Fruit fly (Drosophila melanogaster): ENCODE results near the gene Nmdmc.
A peak's percentile ranks its signal among the peaks of the same experiment; 100 is the strongest.

The Nmdmc gene

dm6 chr3R:9055119-9056105 lies 5.1 kb upstream of the Nmdmc start:
- TF ChIP-seq Abd-B (GFP tag; optimal IDR thresholded peaks at IDR 0.05): peak; percentile 90
- no peak for TF ChIP-seq z (GFP tag; IDR thresholded peaks at IDR 0.05)
- peak; percentile 96 for TF ChIP-seq Meics (GFP tag; optimal IDR thresholded peaks at IDR 0.05)
- TF ChIP-seq HLH54F (GFP tag; optimal IDR thresholded peaks at IDR 0.05): peak; percentile 73
- no peak for TF ChIP-seq vvl (GFP tag; IDR thresholded peaks at IDR 0.05)
- no peak for TF ChIP-seq CG7372 (GFP tag; IDR thresholded peaks at IDR 0.05)
- TF ChIP-seq CG3281 (GFP tag; optimal IDR thresholded peaks at IDR 0.05): peak; percentile 96
- TF ChIP-seq Dref (GFP tag; IDR thresholded peaks at IDR 0.05): no peak
- TF ChIP-seq Max (GFP tag; optimal IDR thresholded peaks at IDR 0.05): peak; percentile 86
- TF ChIP-seq ci (GFP tag; IDR thresholded peaks at IDR 0.05): no peak
- no peak for TF ChIP-seq CG3847 (GFP tag; IDR thresholded peaks at IDR 0.05)
- TF ChIP-seq CG4617 (GFP tag; optimal IDR thresholded peaks at IDR 0.05; ENCODE audit: borderline replicate concordance): peak; percentile 66
- no peak for TF ChIP-seq CG10959 (GFP tag; IDR thresholded peaks at IDR 0.05)
- peak; percentile 66 for TF ChIP-seq Atf-2 (GFP tag; optimal IDR thresholded peaks at IDR 0.05)
- TF ChIP-seq CG10267 (tag; optimal IDR thresholded peaks at IDR 0.05): peak; percentile 89
- TF ChIP-seq pum (GFP tag; optimal IDR thresholded peaks at IDR 0.05): peak; percentile 61
- TF ChIP-seq Dp (GFP tag; optimal IDR thresholded peaks at IDR 0.05): no peak
- TF ChIP-seq hbn (GFP tag; IDR thresholded peaks at IDR 0.05; ENCODE audit: partially characterized antibody): no peak
- TF ChIP-seq Myb (GFP tag; optimal IDR thresholded peaks at IDR 0.05): peak; percentile 48
- peak; percentile 76 for TF ChIP-seq CG18764 (GFP tag; optimal IDR thresholded peaks at IDR 0.05)
- no peak for TF ChIP-seq Mrtf (GFP tag; IDR thresholded peaks at IDR 0.05)
- TF ChIP-seq CG13894 (tag; optimal IDR thresholded peaks at IDR 0.05): peak; percentile 91
- peak; percentile 30 for TF ChIP-seq Sry-β (GFP tag; optimal IDR thresholded peaks at IDR 0.05)
- no peak for TF ChIP-seq CG14860 (GFP tag; IDR thresholded peaks at IDR 0.05; ENCODE audit: partially characterized antibody)
- no peak for TF ChIP-seq CG6175 (GFP tag; IDR thresholded peaks at IDR 0.05)
- peak; percentile 94 for TF ChIP-seq Oli (tag; optimal IDR thresholded peaks at IDR 0.05)
- peak; percentile 54 for TF ChIP-seq CG17186 (GFP tag; optimal IDR thresholded peaks at IDR 0.05)
- TF ChIP-seq CG43689 (GFP tag; IDR thresholded peaks at IDR 0.05): no peak
- TF ChIP-seq CG3726 (GFP tag; IDR thresholded peaks at IDR 0.05): no peak
- no peak for TF ChIP-seq da (GFP tag; optimal IDR thresholded peaks at IDR 0.05)
- peak; percentile 87 for TF ChIP-seq Dad (GFP tag; optimal IDR thresholded peaks at IDR 0.05)
- TF ChIP-seq Mes4 (GFP tag; optimal IDR thresholded peaks at IDR 0.05): peak; percentile 28
- TF ChIP-seq h (optimal IDR thresholded peaks at IDR 0.05): no peak
- no peak for TF ChIP-seq tna (GFP tag; IDR thresholded peaks at IDR 0.05; ENCODE audit: partially characterized antibody)
- peak; percentile 12 for TF ChIP-seq stwl (tag; optimal IDR thresholded peaks at IDR 0.05)
- peak; percentile 78 for TF ChIP-seq sug (tag; optimal IDR thresholded peaks at IDR 0.05)
- TF ChIP-seq CG10274 (GFP tag; optimal IDR thresholded peaks at IDR 0.05): peak; percentile 92
- peak; percentile 88 for TF ChIP-seq org-1 (GFP tag; optimal IDR thresholded peaks at IDR 0.05)
- TF ChIP-seq sc (optimal IDR thresholded peaks at IDR 0.05): no peak
- TF ChIP-seq sc (GFP tag; optimal IDR thresholded peaks at IDR 0.05): peak; percentile 79
- no peak for TF ChIP-seq cas (GFP tag; IDR thresholded peaks at IDR 0.05)
- TF ChIP-seq Fer3 (tag; optimal IDR thresholded peaks at IDR 0.05): peak; percentile 97
- TF ChIP-seq CG31441 (GFP tag; IDR thresholded peaks at IDR 0.05): no peak
- TF ChIP-seq CG14710 (tag; optimal IDR thresholded peaks at IDR 0.05): peak; percentile 91
- peak in 1 of 3 experiments; percentile 29 for TF ChIP-seq Stat92E (GFP tag; optimal IDR thresholded peaks at IDR 0.05)
- peak; percentile 50 for TF ChIP-seq CG16863 (GFP tag; optimal IDR thresholded peaks at IDR 0.05)
- TF ChIP-seq Aef1 (GFP tag; IDR thresholded peaks at IDR 0.05): no peak
- peak; percentile 94 for TF ChIP-seq Blimp-1 (GFP tag; optimal IDR thresholded peaks at IDR 0.05)
- TF ChIP-seq Dip2 (GFP tag; IDR thresholded peaks at IDR 0.05): no peak
- TF ChIP-seq yki (optimal IDR thresholded peaks at IDR 0.05): no peak

All from whole organism, embryonic.